Worm (Caenorhabditis elegans) whole organism, L2 larva: Measurements from ENCODE around the gene nrde-1.

Experiments
- C34F6.9 ChIP-seq: fragments of 150-350 bp; optimal IDR thresholded peaks from 2 replicates; lab custom pipeline; 2014; ENCODE audit warnings: missing biosample characterization, missing genetic modification characterization
- R02D3.7 ChIP-seq: fragments of 150-350 bp; optimal IDR thresholded peaks from 2 replicates; lab custom pipeline; 2014; ENCODE audit warnings: missing biosample characterization, missing genetic modification characterization
- ZK546.5 ChIP-seq: sonication (generic microtip); optimal IDR thresholded peaks from 2 replicates; lab custom pipeline; 2017; ENCODE audit warnings: missing biosample characterization, missing genetic modification characterization
- aly-2 ChIP-seq: fragments of 150-350 bp; optimal IDR thresholded peaks from 2 replicates; lab custom pipeline; 2014; ENCODE audit warnings: missing biosample characterization, missing genetic modification characterization
- ama-1 ChIP-seq: fragments of 150-350 bp; optimal IDR thresholded peaks from 2 replicates; lab custom pipeline; 2018; ENCODE audit warnings: inconsistent platforms
- blmp-1 ChIP-seq: sonication (generic microtip); optimal IDR thresholded peaks from 2 replicates; lab custom pipeline; 2017; ENCODE audit warnings: missing genetic modification characterization, mild to moderate bottlenecking, missing compliant biosample characterization, antibody characterized with exemption, moderate library complexity; ENCODE audit not compliant: insufficient read depth
- ceh-82 ChIP-seq: fragments of 150-350 bp; optimal IDR thresholded peaks from 2 replicates; lab custom pipeline; 2014; ENCODE audit warnings: missing biosample characterization, missing genetic modification characterization
- crh-2 ChIP-seq: sonication (generic microtip); optimal IDR thresholded peaks from 2 replicates; lab custom pipeline; 2017; ENCODE audit warnings: missing biosample characterization, missing genetic modification characterization
- dmd-4 ChIP-seq: sonication (generic microtip); optimal IDR thresholded peaks from 2 replicates; lab custom pipeline; 2017; ENCODE audit warnings: missing biosample characterization, missing genetic modification characterization
- egl-27 ChIP-seq: sonication (generic microtip); optimal IDR thresholded peaks from 3 replicates; lab custom pipeline; 2017; ENCODE audit warnings: missing biosample characterization, missing genetic modification reagents, missing genetic modification characterization
- fos-1 ChIP-seq: fragments of 150-350 bp; optimal IDR thresholded peaks from 2 replicates; lab custom pipeline; 2014; ENCODE audit warnings: missing biosample characterization, missing genetic modification characterization
- gmeb-1 ChIP-seq: fragments of 150-350 bp; optimal IDR thresholded peaks from 2 replicates; lab custom pipeline; 2014; ENCODE audit warnings: missing biosample characterization, missing genetic modification characterization
- lin-11 ChIP-seq: fragments of 150-350 bp; sonication (generic microtip); optimal IDR thresholded peaks from 2 replicates; lab custom pipeline; 2014; ENCODE audit warnings: missing biosample characterization, missing genetic modification characterization, inconsistent platforms, mixed read lengths
- lin-39 ChIP-seq: fragments of 150-350 bp; optimal IDR thresholded peaks from 2 replicates; lab custom pipeline; 2014; ENCODE audit warnings: missing biosample characterization, missing genetic modification reagents, missing genetic modification characterization
- mab-5 ChIP-seq: fragments of 150-350 bp; optimal IDR thresholded peaks from 2 replicates; lab custom pipeline; 2014; ENCODE audit warnings: missing biosample characterization, missing genetic modification characterization
- mbf-1 ChIP-seq: sonication (generic microtip); optimal IDR thresholded peaks from 2 replicates; lab custom pipeline; 2017; ENCODE audit warnings: missing biosample characterization, missing genetic modification characterization
- mdl-1 ChIP-seq, 2 experiments: fragments of 150-350 bp in 1 of 2; sonication (generic microtip) in 1 of 2; optimal IDR thresholded peaks; 2 replicates each; lab custom pipeline; 2017; ENCODE audit warnings: missing biosample characterization in 2 of 2, missing genetic modification characterization in 2 of 2
- nhr-11 ChIP-seq: fragments of 150-350 bp; optimal IDR thresholded peaks from 2 replicates; lab custom pipeline; 2014; ENCODE audit warnings: missing biosample characterization, missing genetic modification characterization
- nhr-129 ChIP-seq: fragments of 150-350 bp; optimal IDR thresholded peaks from 2 replicates; lab custom pipeline; 2014; ENCODE audit warnings: missing biosample characterization, missing genetic modification characterization
- nhr-21 ChIP-seq: fragments of 150-350 bp; optimal IDR thresholded peaks from 2 replicates; lab custom pipeline; 2014; ENCODE audit warnings: missing biosample characterization, missing genetic modification characterization
- nhr-23 ChIP-seq: fragments of 150-350 bp; optimal IDR thresholded peaks from 2 replicates; lab custom pipeline; 2014; ENCODE audit warnings: missing biosample characterization, missing genetic modification reagents, missing genetic modification characterization
- nhr-237 ChIP-seq: fragments of 150-350 bp; optimal IDR thresholded peaks from 2 replicates; lab custom pipeline; 2014; ENCODE audit warnings: missing biosample characterization, missing genetic modification characterization
- nhr-25 ChIP-seq: fragments of 150-350 bp; sonication (generic microtip); optimal IDR thresholded peaks from 3 replicates; lab custom pipeline; 2014; ENCODE audit warnings: missing biosample characterization, missing genetic modification characterization
- nhr-77 ChIP-seq: fragments of 150-350 bp; optimal IDR thresholded peaks from 2 replicates; lab custom pipeline; 2014; ENCODE audit warnings: missing biosample characterization, missing genetic modification characterization
- sem-4 ChIP-seq: fragments of 150-350 bp; optimal IDR thresholded peaks from 2 replicates; lab custom pipeline; 2014; ENCODE audit warnings: missing biosample characterization, missing genetic modification reagents, missing genetic modification characterization
- snpc-4 ChIP-seq: fragments of 150-350 bp; optimal IDR thresholded peaks from 2 replicates; lab custom pipeline; 2014; ENCODE audit warnings: missing biosample characterization, missing genetic modification characterization
- unc-39 ChIP-seq: fragments of 150-350 bp; optimal IDR thresholded peaks from 2 replicates; lab custom pipeline; 2014; ENCODE audit warnings: missing biosample characterization, missing genetic modification characterization
- unc-55 ChIP-seq: fragments of 150-350 bp; sonication (generic microtip); optimal IDR thresholded peaks from 3 replicates; lab custom pipeline; 2014; ENCODE audit warnings: missing biosample characterization, missing genetic modification reagents, missing genetic modification characterization
- unc-62 ChIP-seq: fragments of 150-350 bp; optimal IDR thresholded peaks from 2 replicates; lab custom pipeline; 2014; ENCODE audit warnings: missing biosample characterization, missing genetic modification reagents, missing genetic modification characterization
- zag-1 ChIP-seq: fragments of 150-350 bp; optimal IDR thresholded peaks from 2 replicates; lab custom pipeline; 2014; ENCODE audit warnings: missing biosample characterization, missing genetic modification characterization
- ztf-1 ChIP-seq: fragments of 200-800 bp; sonication (Bioruptor generic); conservative IDR thresholded peaks from 2 replicates; pipeline ENCODE4 v1.3.6; 2022; ENCODE audit warnings: missing genetic modification characterization, missing compliant biosample characterization
- ztf-11 ChIP-seq: sonication (generic microtip); optimal IDR thresholded peaks from 2 replicates; lab custom pipeline; 2017; ENCODE audit warnings: missing biosample characterization, missing genetic modification characterization

Gene nrde-1

ce11 chrIII:3716073-3716659 lies 2.9 kb downstream of the nrde-1 start:
- TF ChIP-seq aly-2 (tag; lab: Kevin White, UChicago) (no peak), mab-5 (no peak), C34F6.9 (tag; lab: Kevin White, UChicago) (no peak), blmp-1 (tag; lab: Kevin White, UChicago) (no peak), nhr-25 (tag; lab: Kevin White, UChicago) (no peak), mbf-1 (no peak), ztf-1 (no peak), fos-1 (tag; lab: Kevin White, UChicago) (no peak), lin-11 (tag; lab: Kevin White, UChicago) (no peak)

- TF ChIP-seq egl-27 (tag; lab: Kevin White, UChicago), result no peak
- TF ChIP-seq ama-1 (lab: Kevin White, UChicago), result no peak
- TF ChIP-seq unc-55, result peak; percentile 62
These were observed 6.3 kb downstream of the nrde-1 start, which contains the start of gene C14B1.8 for ce11 chrIII:3719564-3719963. C14B1.8 (minus strand) TSS chrIII:3719680.

ce11 chrIII:3723726-3724125 lies 10.5 kb downstream of the nrde-1 start:
- TF ChIP-seq gmeb-1, result no peak
- TF ChIP-seq crh-2 (tag; lab: Kevin White, UChicago), result no peak
- TF ChIP-seq ztf-1, result no peak
- TF ChIP-seq sem-4 (tag; lab: Kevin White, UChicago), result no peak
- TF ChIP-seq blmp-1 (tag; lab: Kevin White, UChicago), result no peak
- TF ChIP-seq nhr-23, result no peak
- TF ChIP-seq nhr-25 (tag; lab: Kevin White, UChicago), result no peak
- TF ChIP-seq lin-39 (tag; lab: Kevin White, UChicago), result no peak
- TF ChIP-seq mab-5, result no peak
- no peak for TF ChIP-seq egl-27 (tag; lab: Kevin White, UChicago)
- no peak for TF ChIP-seq nhr-237
- TF ChIP-seq unc-39 (tag; lab: Kevin White, UChicago), result no peak

- TF ChIP-seq lin-11 (tag; lab: Kevin White, UChicago) (no peak), mdl-1 (tag; optimal IDR thresholded peaks at IDR 0.05; lab: Kevin White, UChicago) (no peak), unc-55 (no peak), nhr-237 (no peak), lin-39 (tag; lab: Kevin White, UChicago) (no peak), aly-2 (tag; lab: Kevin White, UChicago) (no peak), fos-1 (tag; lab: Kevin White, UChicago) (no peak), unc-62 (no peak), R02D3.7 (tag; lab: Kevin White, UChicago) (no peak), ceh-82 (tag; lab: Kevin White, UChicago) (no peak), nhr-23 (no peak), C34F6.9 (tag; lab: Kevin White, UChicago) (no peak), nhr-21 (tag; lab: Kevin White, UChicago) (no peak), zag-1 (tag; lab: Kevin White, UChicago) (no peak), crh-2 (tag; lab: Kevin White, UChicago) (no peak), ZK546.5 (tag; lab: Kevin White, UChicago) (no peak)
These were observed 11.6 kb downstream of the nrde-1 start, which contains the start of gene C14B1.12 for ce11 chrIII:3724880-3725279. C14B1.12 (minus strand) TSS chrIII:3724980.

- TF ChIP-seq snpc-4 (tag; lab: Kevin White, UChicago) (no peak), blmp-1 (tag; lab: Kevin White, UChicago) (no peak), ztf-1 (no peak), ztf-11 (tag; lab: Kevin White, UChicago) (no peak), lin-39 (tag; lab: Kevin White, UChicago) (no peak), nhr-11 (tag; lab: Kevin White, UChicago) (no peak), C34F6.9 (tag; lab: Kevin White, UChicago) (no peak), dmd-4 (tag; lab: Kevin White, UChicago) (no peak), mdl-1 (tag; optimal IDR thresholded peaks at IDR 0.05; lab: Kevin White, UChicago) (no peak), zag-1 (tag; lab: Kevin White, UChicago) (no peak), nhr-129 (tag; lab: Kevin White, UChicago) (no peak), unc-62 (no peak), nhr-77 (tag; lab: Kevin White, UChicago) (no peak), nhr-25 (tag; lab: Kevin White, UChicago) (no peak)
These were observed 13.2 kb downstream of the nrde-1 start, which contains the start of gene gldi-5 for ce11 chrIII:3726443-3726842. gldi-5 (minus strand) TSS chrIII:3726500.
